Worm (Caenorhabditis elegans): ENCODE data around the gene fut-1.

Gene fut-1

ce11 chrII:8759493-8759892 lies at the start of gene fut-1:
TSS of gene fut-1 (minus strand) at chrII:8759593.
- TF ChIP-seq unc-62 (GFP tag; optimal IDR thresholded peaks at IDR 0.05), result no peak

- no peak for TF ChIP-seq unc-62 (GFP tag; optimal IDR thresholded peaks at IDR 0.05)
These were observed 49.1 kb upstream of the fut-1 start, which contains the start of gene F07H5.10 for ce11 chrII:8808482-8808881. TSS of gene F07H5.10 (minus strand) at chrII:8808582.

ce11 chrII:8806921-8807320 lies 47.5 kb upstream of the fut-1 start, which contains the start of gene pho-13:
TSS of gene pho-13 (minus strand) at chrII:8807021.
- no peak for TF ChIP-seq unc-62 (GFP tag; optimal IDR thresholded peaks at IDR 0.05)

- no peak for TF ChIP-seq unc-62 (GFP tag; optimal IDR thresholded peaks at IDR 0.05)
These were observed 41.4 kb upstream of the fut-1 start, which contains the start of gene appg-2 for ce11 chrII:8800830-8801229. TSS of gene appg-2 (plus strand) at chrII:8801130.

- no peak for TF ChIP-seq unc-62 (GFP tag; optimal IDR thresholded peaks at IDR 0.05)
These were observed 40.3 kb upstream of the fut-1 start for ce11 chrII:8799725-8800124.

ce11 chrII:8796391-8796790 lies 37.0 kb upstream of the fut-1 start:
- no peak for TF ChIP-seq unc-62 (GFP tag; optimal IDR thresholded peaks at IDR 0.05)

- TF ChIP-seq unc-62 (GFP tag; optimal IDR thresholded peaks at IDR 0.05), result no peak
These were observed 35.8 kb upstream of the fut-1 start for ce11 chrII:8795227-8795626.

- no peak for TF ChIP-seq unc-62 (GFP tag; optimal IDR thresholded peaks at IDR 0.05)
These were observed 34.7 kb upstream of the fut-1 start, which contains the start of gene F07H5.7 for ce11 chrII:8794072-8794471. TSS of gene F07H5.7 (minus strand) at chrII:8794172.

ce11 chrII:8792640-8793039 lies 33.2 kb upstream of the fut-1 start, which contains the start of gene idpa-2:
TSS of gene idpa-2 (minus strand) at chrII:8792740.
- no peak for TF ChIP-seq unc-62 (GFP tag; optimal IDR thresholded peaks at IDR 0.05)

ce11 chrII:8789828-8790558 lies 30.6 kb upstream of the fut-1 start, which contains the start of gene F07H5.13:
TSS of gene F07H5.13 (plus strand) at chrII:8790557.
- no peak for TF ChIP-seq unc-62 (GFP tag; optimal IDR thresholded peaks at IDR 0.05)

- TF ChIP-seq unc-62 (GFP tag; optimal IDR thresholded peaks at IDR 0.05), result no peak
These were observed 29.4 kb upstream of the fut-1 start for ce11 chrII:8788752-8789151.

- TF ChIP-seq unc-62 (GFP tag; optimal IDR thresholded peaks at IDR 0.05), result no peak
These were observed 28.0 kb upstream of the fut-1 start for ce11 chrII:8787376-8787775.

- no peak for TF ChIP-seq unc-62 (GFP tag; optimal IDR thresholded peaks at IDR 0.05)
These were observed 26.5 kb upstream of the fut-1 start for ce11 chrII:8785875-8786274.

- TF ChIP-seq unc-62 (GFP tag; optimal IDR thresholded peaks at IDR 0.05), result no peak
These were observed 25.0 kb upstream of the fut-1 start for ce11 chrII:8784235-8784928.

ce11 chrII:8783451-8783967 lies 24.1 kb upstream of the fut-1 start, which contains the start of gene sgn-1:
TSS of gene sgn-1 (minus strand) at chrII:8783670.
- no peak for TF ChIP-seq unc-62 (GFP tag; optimal IDR thresholded peaks at IDR 0.05)

ce11 chrII:8776504-8776903 lies 17.1 kb upstream of the fut-1 start:
- TF ChIP-seq unc-62 (GFP tag; optimal IDR thresholded peaks at IDR 0.05), result no peak
